Fruit fly (Drosophila melanogaster) whole organism, embryonic: Measurements from ENCODE around the gene CG3040.
A peak's percentile ranks its signal among the peaks of the same experiment; 100 is the strongest.

Experiments
- ATbp ChIP-seq: fragments of 200-800 bp; sonication (Bioruptor generic); optimal IDR thresholded peaks from 2 replicates; lab custom pipeline; 2017; ENCODE audit warnings: missing biosample characterization, mild to moderate bottlenecking, missing genetic modification characterization, missing genetic modification reagents
- Ada2b ChIP-seq: fragments of 200-800 bp; sonication (Bioruptor generic); IDR thresholded peaks from 2 replicates; pipeline ENCODE4 v1.3.6; 2022; ENCODE audit warnings: missing biosample characterization, missing genetic modification characterization
- Atf3 ChIP-seq: fragments of 200-800 bp; sonication (Bioruptor generic); optimal IDR thresholded peaks from 3 replicates; lab custom pipeline; 2016; ENCODE audit warnings: missing biosample characterization, missing genetic modification characterization
- Bgb ChIP-seq: fragments of 200-800 bp; sonication (Bioruptor generic); IDR thresholded peaks from 2 replicates; pipeline ENCODE4 v1.3.6; 2022; ENCODE audit warnings: missing biosample characterization, missing genetic modification characterization; ENCODE audit not compliant: partially characterized antibody
- CG11093 ChIP-seq: fragments of 200-800 bp; sonication (Bioruptor generic); IDR thresholded peaks from 3 replicates; pipeline ENCODE4 v1.3.6; 2022; ENCODE audit warnings: missing biosample characterization, missing genetic modification characterization
- CG11247 ChIP-seq: fragments of 200-800 bp; sonication (Bioruptor generic); IDR thresholded peaks from 2 replicates; pipeline ENCODE4 v1.3.6; 2022; ENCODE audit warnings: missing biosample characterization, missing genetic modification characterization
- CG11696 ChIP-seq: fragments of 200-800 bp; sonication (Bioruptor generic); IDR thresholded peaks from 2 replicates; pipeline ENCODE4 v1.3.6; 2022; ENCODE audit warnings: missing biosample characterization, missing genetic modification characterization
- CG12071 ChIP-seq: fragments of 200-800 bp; sonication (Bioruptor generic); optimal IDR thresholded peaks from 3 replicates; lab custom pipeline; 2018; ENCODE audit warnings: missing biosample characterization, mild to moderate bottlenecking, missing genetic modification characterization
- CG13296 ChIP-seq: fragments of 200-800 bp; sonication (Bioruptor generic); optimal IDR thresholded peaks from 3 replicates; lab custom pipeline; 2018; ENCODE audit warnings: missing biosample characterization, mild to moderate bottlenecking, missing genetic modification characterization
- CG15073 ChIP-seq: fragments of 200-800 bp; sonication (Bioruptor generic); optimal IDR thresholded peaks from 2 replicates; lab custom pipeline; 2016; ENCODE audit warnings: missing biosample characterization, missing genetic modification characterization
- CG16779 ChIP-seq: fragments of 200-800 bp; sonication (Bioruptor generic); IDR thresholded peaks from 2 replicates; pipeline ENCODE4 v1.3.6; 2022; ENCODE audit warnings: missing biosample characterization, missing genetic modification characterization
- CG17829 ChIP-seq: fragments of 200-800 bp; optimal IDR thresholded peaks from 2 replicates; lab custom pipeline; 2019; ENCODE audit warnings: missing biosample characterization, mild to moderate bottlenecking, missing genetic modification characterization, moderate library complexity
- CG18262 ChIP-seq: fragments of 200-800 bp; optimal IDR thresholded peaks from 3 replicates; lab custom pipeline; 2019; ENCODE audit warnings: missing biosample characterization, mild to moderate bottlenecking, missing genetic modification characterization, moderate library complexity
- CG18476 ChIP-seq: fragments of 200-800 bp; sonication (Bioruptor generic); optimal IDR thresholded peaks from 2 replicates; lab custom pipeline; 2016; ENCODE audit warnings: missing biosample characterization, mild to moderate bottlenecking, missing genetic modification characterization
- CG2116 ChIP-seq: fragments of 200-800 bp; sonication (Bioruptor generic); optimal IDR thresholded peaks from 3 replicates; lab custom pipeline; 2018; ENCODE audit warnings: missing biosample characterization, mild to moderate bottlenecking, missing genetic modification characterization
- CG2120 ChIP-seq: fragments of 200-800 bp; sonication (Bioruptor generic); optimal IDR thresholded peaks from 3 replicates; lab custom pipeline; 2016; ENCODE audit warnings: missing biosample characterization, missing genetic modification characterization
- CG2129 ChIP-seq: fragments of 200-800 bp; sonication (Bioruptor generic); IDR thresholded peaks from 2 replicates; pipeline ENCODE4 v1.3.6; 2022; ENCODE audit warnings: missing biosample characterization, missing genetic modification characterization; ENCODE audit not compliant: partially characterized antibody
- CG31224 ChIP-seq: fragments of 200-800 bp; sonication (Bioruptor generic); IDR thresholded peaks from 2 replicates; pipeline ENCODE4 v1.3.6; 2022; ENCODE audit warnings: missing biosample characterization, missing genetic modification characterization
- CG34376 ChIP-seq: fragments of 200-800 bp; sonication (Bioruptor generic); optimal IDR thresholded peaks from 2 replicates; lab custom pipeline; 2018; ENCODE audit warnings: missing biosample characterization, mild to moderate bottlenecking, missing genetic modification characterization
- CG4707 ChIP-seq: fragments of 200-800 bp; sonication (Bioruptor generic); optimal IDR thresholded peaks from 2 replicates; lab custom pipeline; 2018; ENCODE audit warnings: missing biosample characterization, mild to moderate bottlenecking, missing genetic modification characterization, moderate library complexity
- CG6813 ChIP-seq: fragments of 200-800 bp; sonication (Bioruptor generic); optimal IDR thresholded peaks from 2 replicates; lab custom pipeline; 2017; ENCODE audit warnings: missing biosample characterization, missing genetic modification characterization, mild to moderate bottlenecking, moderate library complexity, missing genetic modification reagents
- CG8290 ChIP-seq, 3 experiments: fragments of 200-800 bp; sonication (Bioruptor generic); optimal IDR thresholded peaks; 2 replicates each; lab custom pipeline; 2016 to 2019; ENCODE audit warnings: missing biosample characterization in 3 of 3, missing genetic modification characterization in 3 of 3, mild to moderate bottlenecking in 2 of 3, moderate library complexity in 1 of 3
- CG8478 ChIP-seq: fragments of >200 bp; optimal IDR thresholded peaks from 2 replicates; lab custom pipeline; 2018
- CG9932 ChIP-seq: fragments of 200-800 bp; sonication (Bioruptor generic); IDR thresholded peaks from 2 replicates; pipeline ENCODE4 v1.3.6; 2022; ENCODE audit warnings: missing biosample characterization, missing genetic modification characterization
- CHES-1-like ChIP-seq: fragments of 200-800 bp; sonication (Bioruptor generic); optimal IDR thresholded peaks from 2 replicates; lab custom pipeline; 2016; ENCODE audit warnings: missing biosample characterization, missing genetic modification characterization
- CkIIα-i1 ChIP-seq: fragments of 200-800 bp; sonication (Bioruptor generic); IDR thresholded peaks from 2 replicates; pipeline ENCODE4 v1.3.6; 2022; ENCODE audit warnings: missing biosample characterization, missing genetic modification characterization
- CoRest ChIP-seq: fragments of 200-800 bp; sonication (Bioruptor generic); optimal IDR thresholded peaks from 3 replicates; lab custom pipeline; 2018; ENCODE audit warnings: missing biosample characterization, mild to moderate bottlenecking, missing genetic modification characterization, moderate library complexity
- Deaf1 ChIP-seq: fragments of 200-800 bp; optimal IDR thresholded peaks from 3 replicates; lab custom pipeline; 2019; ENCODE audit warnings: missing biosample characterization, mild to moderate bottlenecking, missing genetic modification characterization, moderate library complexity
- Fer2 ChIP-seq: fragments of 200-800 bp; sonication (Bioruptor generic); optimal IDR thresholded peaks from 2 replicates; lab custom pipeline; 2018; ENCODE audit warnings: missing biosample characterization, mild to moderate bottlenecking, missing genetic modification characterization, moderate library complexity
- Gug ChIP-seq: fragments of 200-800 bp; sonication (Bioruptor generic); IDR thresholded peaks from 4 replicates; pipeline ENCODE4 v1.3.6; 2022; ENCODE audit warnings: missing biosample characterization, missing genetic modification characterization
- Hand ChIP-seq: fragments of 200-800 bp; sonication (Bioruptor generic); optimal IDR thresholded peaks from 2 replicates; lab custom pipeline; 2017; ENCODE audit warnings: mild to moderate bottlenecking, missing biosample characterization, missing genetic modification reagents, missing genetic modification characterization
- Meics ChIP-seq: fragments of 200-800 bp; sonication (Bioruptor generic); optimal IDR thresholded peaks from 2 replicates; lab custom pipeline; 2017; ENCODE audit warnings: missing biosample characterization, mild to moderate bottlenecking, missing genetic modification characterization
- NfI ChIP-seq: fragments of 200-800 bp; sonication (Bioruptor generic); optimal IDR thresholded peaks from 3 replicates; lab custom pipeline; 2018; ENCODE audit warnings: missing biosample characterization, mild to moderate bottlenecking, missing genetic modification characterization, moderate library complexity
- Oli ChIP-seq: fragments of 200-800 bp; sonication (Bioruptor generic); optimal IDR thresholded peaks from 2 replicates; lab custom pipeline; 2018; ENCODE audit warnings: missing biosample characterization, mild to moderate bottlenecking, missing genetic modification characterization, moderate library complexity
- Sox102F ChIP-seq: fragments of 200-800 bp; sonication (Bioruptor generic); optimal IDR thresholded peaks from 2 replicates; lab custom pipeline; 2018; ENCODE audit warnings: missing biosample characterization, mild to moderate bottlenecking, missing genetic modification characterization, moderate library complexity
- Sry-β ChIP-seq: fragments of 200-800 bp; sonication (Bioruptor generic); optimal IDR thresholded peaks from 2 replicates; lab custom pipeline; 2018; ENCODE audit warnings: missing biosample characterization, mild to moderate bottlenecking, missing genetic modification characterization, moderate library complexity
- Vsx1 ChIP-seq: fragments of 200-800 bp; sonication (Bioruptor generic); optimal IDR thresholded peaks from 2 replicates; lab custom pipeline; 2017; ENCODE audit warnings: missing biosample characterization, mild to moderate bottlenecking, missing genetic modification characterization, missing genetic modification reagents
- Xbp1 ChIP-seq: fragments of 200-800 bp; sonication (Bioruptor generic); optimal IDR thresholded peaks from 3 replicates; lab custom pipeline; 2016; ENCODE audit warnings: missing biosample characterization, mild to moderate bottlenecking, missing genetic modification characterization
- ase ChIP-seq: fragments of 200-800 bp; sonication (Bioruptor generic); IDR thresholded peaks from 3 replicates; pipeline ENCODE4 v1.3.6; 2022; ENCODE audit warnings: missing biosample characterization, missing genetic modification characterization
- danr ChIP-seq: fragments of 200-800 bp; sonication (Bioruptor generic); IDR thresholded peaks from 2 replicates; pipeline ENCODE4 v1.3.6; 2022; ENCODE audit warnings: missing biosample characterization, missing genetic modification characterization
- eve ChIP-seq, 2 experiments: fragments of >200 bp; optimal IDR thresholded peaks; 2 replicates each; lab custom pipeline; 2017; ENCODE audit warnings: missing biosample characterization in 2 of 2, missing genetic modification characterization in 2 of 2
- h ChIP-seq: fragments of >200 bp; optimal IDR thresholded peaks from 2 replicates; lab custom pipeline; 2017
- ind ChIP-seq: fragments of 200-800 bp; sonication (Bioruptor generic); optimal IDR thresholded peaks from 3 replicates; lab custom pipeline; 2016; ENCODE audit warnings: missing biosample characterization, missing genetic modification characterization
- lab ChIP-seq: fragments of 200-800 bp; sonication (Bioruptor generic); optimal IDR thresholded peaks from 3 replicates; lab custom pipeline; 2017; ENCODE audit warnings: missing biosample characterization, missing genetic modification characterization, mild to moderate bottlenecking, moderate library complexity, missing genetic modification reagents
- mld ChIP-seq: fragments of 200-800 bp; sonication (Bioruptor generic); IDR thresholded peaks from 3 replicates; pipeline ENCODE4 v1.3.6; 2022; ENCODE audit warnings: missing biosample characterization, missing genetic modification characterization; ENCODE audit not compliant: partially characterized antibody
- nerfin-1 ChIP-seq: fragments of 200-800 bp; sonication (Bioruptor generic); optimal IDR thresholded peaks from 3 replicates; lab custom pipeline; 2019; ENCODE audit warnings: missing biosample characterization, mild to moderate bottlenecking, missing genetic modification characterization, moderate library complexity
- oc ChIP-seq: fragments of 200-800 bp; sonication (Bioruptor generic); optimal IDR thresholded peaks from 2 replicates; lab custom pipeline; 2018; ENCODE audit warnings: missing biosample characterization, mild to moderate bottlenecking, missing genetic modification characterization, moderate library complexity
- row ChIP-seq: fragments of 200-800 bp; sonication (Bioruptor generic); IDR thresholded peaks from 3 replicates; pipeline ENCODE4 v1.3.6; 2022; ENCODE audit warnings: missing biosample characterization, missing genetic modification characterization
- tgo ChIP-seq: fragments of 200-800 bp; sonication (Bioruptor generic); IDR thresholded peaks from 3 replicates; pipeline ENCODE4 v1.3.6; 2022; ENCODE audit warnings: missing biosample characterization, missing genetic modification characterization

CG3040 gene

dm6 chrX:7001135-7001769, 28.1 kb upstream of the CG3040 start (continued):
- TF ChIP-seq ind (GFP tag; lab: Kevin White, UChicago) (peak; percentile 28), mld (GFP tag; lab: Robert Waterston, UW) (no peak), CG11696 (GFP tag; lab: Robert Waterston, UW) (no peak), Xbp1 (peak; percentile 32), CG18476 (GFP tag; lab: Kevin White, UChicago) (no peak), CG8290 (GFP tag; optimal IDR thresholded peaks at IDR 0.05; lab: Kevin White, UChicago) (no peak), CG8290 (tag; optimal IDR thresholded peaks at IDR 0.05; lab: Kevin White, UChicago) (peak; percentile 1 to 9), CG11093 (GFP tag; lab: Robert Waterston, UW) (no peak), CG34376 (GFP tag; lab: Kevin White, UChicago) (no peak), CG9932 (GFP tag; lab: Robert Waterston, UW) (peak; percentile 39; the same call in 1 of the 2 replicates), CG17829 (tag; lab: Kevin White, UChicago) (peak; percentile 46), CG12071 (no peak), row (GFP tag; lab: Robert Waterston, UW) (peak; percentile 70), tgo (GFP tag; lab: Robert Waterston, UW) (peak; percentile 69), Fer2 (no peak), eve (GFP tag; optimal IDR thresholded peaks at IDR 0.05; lab: Kevin White, UChicago) (peak in 1 of 2 experiments; percentile 42), Bgb (GFP tag; lab: Robert Waterston, UW) (no peak), danr (no peak), nerfin-1 (tag; lab: Kevin White, UChicago) (no peak), Sox102F (GFP tag; lab: Kevin White, UChicago) (peak; percentile 53), Sry-β (GFP tag; lab: Kevin White, UChicago) (no peak), CG2116 (peak; percentile 17), Hand (GFP tag; lab: Kevin White, UChicago) (peak; percentile 17), h (lab: Kevin White, UChicago) (no peak), CG15073 (GFP tag; lab: Kevin White, UChicago) (no peak), CG2120 (GFP tag; lab: Kevin White, UChicago) (peak; percentile 66), CG8478 (lab: Kevin White, UChicago) (no peak), Meics (GFP tag; lab: Kevin White, UChicago) (peak; percentile 63), CG11247 (GFP tag; lab: Robert Waterston, UW) (no peak), oc (tag; lab: Kevin White, UChicago) (peak; percentile 29), Deaf1 (tag; lab: Kevin White, UChicago) (peak; percentile 94), Oli (tag; lab: Kevin White, UChicago) (peak; percentile 20), CG2129 (GFP tag; lab: Robert Waterston, UW) (no peak), CG31224 (no peak), Vsx1 (GFP tag; lab: Kevin White, UChicago) (peak; percentile 56), ase (GFP tag; lab: Robert Waterston, UW) (0 out of 3 replicates have a peak, but pooled peaks have one; percentile 23), NfI (GFP tag; lab: Kevin White, UChicago) (peak; percentile 19), Atf3 (GFP tag; lab: Kevin White, UChicago) (no peak), CG4707 (no peak), CG13296 (peak; percentile 14), Ada2b (GFP tag; lab: Robert Waterston, UW) (peak; percentile 30; the same call in 1 of the 2 replicates), CG16779 (0 out of 2 replicates have a peak, but pooled peaks have one; percentile 10), lab (peak; percentile 80), CG6813 (GFP tag; lab: Kevin White, UChicago) (peak; percentile 53), ATbp (peak; percentile 43), CkIIα-i1 (GFP tag; lab: Robert Waterston, UW) (no peak), Gug (GFP tag; lab: Robert Waterston, UW) (0 out of 4 replicates have a peak, but pooled peaks have one; percentile 1), CG18262 (tag; lab: Kevin White, UChicago) (peak; percentile 73), CoRest (tag; lab: Kevin White, UChicago) (peak; percentile 55), CHES-1-like (GFP tag; lab: Kevin White, UChicago) (peak; percentile 5)
